Worm (Caenorhabditis elegans) whole organism, midembryonic: ENCODE data around the gene C55A6.1.

Experiments
- cog-1 ChIP-seq: sonication (generic microtip); optimal IDR thresholded peaks from 2 replicates; lab custom pipeline; 2016; ENCODE audit warnings: missing genetic modification characterization, missing compliant biosample characterization
- flt-1 ChIP-seq: fragments of 200-800 bp; sonication (Bioruptor generic); IDR thresholded peaks from 2 replicates; pipeline ENCODE4 v1.3.6; 2022; ENCODE audit warnings: missing genetic modification characterization, missing compliant biosample characterization
- klf-2 ChIP-seq: fragments of 200-800 bp; sonication (Bioruptor generic); conservative IDR thresholded peaks from 2 replicates; pipeline ENCODE4 v1.3.6; 2022; ENCODE audit warnings: missing genetic modification reagents, missing genetic modification characterization, missing compliant biosample characterization
- ztf-29 ChIP-seq: fragments of 200-800 bp; sonication (Bioruptor generic); IDR thresholded peaks from 2 replicates; pipeline ENCODE4 v1.3.6; 2022; ENCODE audit warnings: missing genetic modification reagents, missing genetic modification characterization, missing compliant biosample characterization

DNA sequence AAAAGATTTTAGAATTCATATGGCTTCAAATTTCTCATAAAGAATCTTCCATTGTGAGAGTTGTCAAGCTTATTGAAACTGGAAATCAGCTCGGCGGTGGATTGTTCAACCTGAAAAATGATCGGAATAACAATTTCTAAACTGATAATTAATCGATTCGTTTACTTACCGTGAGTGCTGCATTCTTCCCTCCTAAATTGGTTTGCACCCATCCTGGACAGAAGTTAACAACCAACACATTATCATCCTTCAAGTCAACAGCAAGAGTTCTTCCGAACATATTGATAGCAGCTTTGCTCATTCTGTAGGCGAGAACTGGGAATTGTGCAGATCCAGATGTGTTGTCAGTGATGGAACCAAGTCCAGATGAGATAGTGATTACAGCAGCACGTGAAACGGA, 10.4 kb upstream of the C55A6.1 start:
- TF ChIP-seq flt-1 (GFP tag; lab: Robert Waterston, UW) (no peak), cog-1 (no peak), klf-2 (GFP tag; lab: Robert Waterston, UW) (no peak), ztf-29 (GFP tag; lab: Robert Waterston, UW) (no peak)
